Worm (Caenorhabditis elegans): ENCODE results near the gene hsp-3.

The hsp-3 gene

DNA sequence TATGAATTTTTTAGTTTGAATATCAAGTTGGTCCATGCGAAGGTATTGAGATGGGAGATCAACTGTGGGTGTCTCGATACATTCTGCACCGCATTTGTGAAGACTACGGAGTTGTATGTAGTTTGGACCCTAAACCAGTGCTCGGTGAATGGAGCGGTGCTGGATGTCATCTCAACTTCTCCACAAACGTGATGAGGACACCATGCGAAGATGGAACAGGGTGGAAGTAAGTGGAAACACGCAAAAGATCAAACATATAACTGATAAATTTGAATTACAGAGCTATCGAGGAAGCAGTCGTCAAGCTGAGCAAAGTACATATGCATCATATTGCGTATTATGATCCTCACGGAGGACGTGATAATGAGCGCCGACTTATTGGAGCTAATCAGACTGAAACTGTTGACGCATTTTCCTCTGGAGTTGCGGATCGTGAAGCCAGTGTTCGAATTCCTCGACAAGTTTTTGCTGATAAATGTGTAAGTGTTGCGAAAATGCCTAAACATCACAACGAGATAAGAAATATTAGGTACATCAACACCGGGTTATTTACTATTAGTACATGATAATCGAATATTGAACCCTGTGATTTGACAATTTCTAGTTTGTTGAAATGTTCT is 32.7 kb downstream of the hsp-3 start:
- TF ChIP-seq aly-2 (tag; optimal IDR thresholded peaks at IDR 0.05) (no peak), set-16 (GFP tag; IDR thresholded peaks at IDR 0.05) (no peak), dve-1 (tag; optimal IDR thresholded peaks at IDR 0.05; ENCODE audit: insufficient read depth) (peak; percentile 72), nhr-11 (tag; optimal IDR thresholded peaks at IDR 0.05) (no peak), nhr-10 (tag; optimal IDR thresholded peaks at IDR 0.05) (peak; percentile 49), ama-1 (optimal IDR thresholded peaks at IDR 0.05) (no peak), F44E2.7 (GFP tag; IDR thresholded peaks at IDR 0.05) (no peak), snpc-1.2 (GFP tag; IDR thresholded peaks at IDR 0.05) (no peak), lin-29 (GFP tag; IDR thresholded peaks at IDR 0.05) (no peak), daf-8 (GFP tag; IDR thresholded peaks at IDR 0.05) (no peak), dpl-1 (GFP tag; optimal IDR thresholded peaks at IDR 0.05) (no peak), vab-7 (GFP tag; IDR thresholded peaks at IDR 0.05) (no peak), nhr-77 (tag; optimal IDR thresholded peaks at IDR 0.05) (no peak), T26A8.4 (GFP tag; IDR thresholded peaks at IDR 0.05) (no peak), zfp-3 (GFP tag; conservative IDR thresholded peaks at IDR 0.05) (no peak), lin-39 (tag; optimal IDR thresholded peaks at IDR 0.05) (no peak), dmd-6 (GFP tag; IDR thresholded peaks at IDR 0.05) (peak; percentile 55), spr-3 (GFP tag; optimal IDR thresholded peaks at IDR 0.05) (no peak), nhr-25 (tag; optimal IDR thresholded peaks at IDR 0.05; ENCODE audit: borderline replicate concordance, insufficient read depth) (no peak), nhr-237 (tag; optimal IDR thresholded peaks at IDR 0.05) (no peak), ztf-7 (tag; optimal IDR thresholded peaks at IDR 0.05) (peak; percentile 91), mxl-3 (GFP tag; optimal IDR thresholded peaks at IDR 0.05) (no peak), F37D6.2 (tag; optimal IDR thresholded peaks at IDR 0.05) (no peak), skn-1 (tag; optimal IDR thresholded peaks at IDR 0.05) (no peak), D1046.2 (GFP tag; IDR thresholded peaks at IDR 0.05) (no peak), jun-1 (tag; optimal IDR thresholded peaks at IDR 0.05) (no peak), zip-2 (tag; optimal IDR thresholded peaks at IDR 0.05) (no peak), mdt-29 (GFP tag; IDR thresholded peaks at IDR 0.05) (no peak), daf-19 (GFP tag; conservative IDR thresholded peaks at IDR 0.05) (no peak), Y5F2A.4 (GFP tag; optimal IDR thresholded peaks at IDR 0.05) (no peak), Y105C5A.15 (GFP tag; IDR thresholded peaks at IDR 0.05) (no peak), ceh-28 (tag; optimal IDR thresholded peaks at IDR 0.05) (no peak), nhr-102 (tag; optimal IDR thresholded peaks at IDR 0.05) (peak; percentile 20), sdz-12 (GFP tag; optimal IDR thresholded peaks at IDR 0.05) (no peak), lir-3 (tag; optimal IDR thresholded peaks at IDR 0.05) (no peak), egl-27 (tag; optimal IDR thresholded peaks at IDR 0.05) (no peak), zfp-2 (tag; optimal IDR thresholded peaks at IDR 0.05) (no peak), nhr-48 (tag; optimal IDR thresholded peaks at IDR 0.05) (peak; percentile 77), hmg-1.1 (GFP tag; IDR thresholded peaks at IDR 0.05) (no peak), mep-1 (tag; optimal IDR thresholded peaks at IDR 0.05) (peak; percentile 12), pha-4 (GFP tag; IDR thresholded peaks at IDR 0.05) (no peak), pha-4 (tag; optimal IDR thresholded peaks at IDR 0.05) (no peak), lsy-2 (tag; optimal IDR thresholded peaks at IDR 0.05) (no peak), aha-1 (tag) (peak; percentile 94), lin-1 (GFP tag; IDR thresholded peaks at IDR 0.05) (no peak), mdl-1 (tag; optimal IDR thresholded peaks at IDR 0.05) (no peak), R02D3.7 (tag; optimal IDR thresholded peaks at IDR 0.05) (no peak), pqm-1 (tag; optimal IDR thresholded peaks at IDR 0.05) (peak; percentile 51), snpc-4 (tag; optimal IDR thresholded peaks at IDR 0.05) (no peak), unc-130 (GFP tag; optimal IDR thresholded peaks at IDR 0.05) (no peak), mxl-2 (GFP tag; conservative IDR thresholded peaks at IDR 0.05) (no peak), daf-12 (tag; optimal IDR thresholded peaks at IDR 0.05) (no peak), fkh-10 (GFP tag; optimal IDR thresholded peaks at IDR 0.05) (no peak)
